Worm (Caenorhabditis elegans) whole organism, L2 larva: Measurements from ENCODE around the gene F23D12.7.

Experiments
- C34F6.9 ChIP-seq: fragments of 150-350 bp; optimal IDR thresholded peaks from 2 replicates; lab custom pipeline; 2014; ENCODE audit warnings: missing biosample characterization, missing genetic modification characterization
- F13H6.1 ChIP-seq: sonication (generic microtip); optimal IDR thresholded peaks from 2 replicates; lab custom pipeline; 2016; ENCODE audit warnings: missing genetic modification characterization, missing compliant biosample characterization
- R02D3.7 ChIP-seq: fragments of 150-350 bp; optimal IDR thresholded peaks from 2 replicates; lab custom pipeline; 2014; ENCODE audit warnings: missing biosample characterization, missing genetic modification characterization
- Y55F3AM.14 ChIP-seq: fragments of 200-800 bp; sonication (Bioruptor generic); optimal IDR thresholded peaks from 2 replicates; lab custom pipeline; 2018; ENCODE audit warnings: mild to moderate bottlenecking, missing genetic modification characterization, missing compliant biosample characterization
- ZK546.5 ChIP-seq: sonication (generic microtip); optimal IDR thresholded peaks from 2 replicates; lab custom pipeline; 2017; ENCODE audit warnings: missing biosample characterization, missing genetic modification characterization
- ama-1 ChIP-seq: fragments of 150-350 bp; optimal IDR thresholded peaks from 2 replicates; lab custom pipeline; 2018; ENCODE audit warnings: inconsistent platforms
- blmp-1 ChIP-seq: sonication (generic microtip); optimal IDR thresholded peaks from 2 replicates; lab custom pipeline; 2017; ENCODE audit warnings: missing genetic modification characterization, mild to moderate bottlenecking, missing compliant biosample characterization, antibody characterized with exemption, moderate library complexity; ENCODE audit not compliant: insufficient read depth
- ceh-16 ChIP-seq: fragments of 150-350 bp; optimal IDR thresholded peaks from 2 replicates; lab custom pipeline; 2014; ENCODE audit warnings: missing biosample characterization, missing genetic modification characterization
- ceh-82 ChIP-seq: fragments of 150-350 bp; optimal IDR thresholded peaks from 2 replicates; lab custom pipeline; 2014; ENCODE audit warnings: missing biosample characterization, missing genetic modification characterization
- crh-2 ChIP-seq: sonication (generic microtip); optimal IDR thresholded peaks from 2 replicates; lab custom pipeline; 2017; ENCODE audit warnings: missing biosample characterization, missing genetic modification characterization
- dmd-4 ChIP-seq: sonication (generic microtip); optimal IDR thresholded peaks from 2 replicates; lab custom pipeline; 2017; ENCODE audit warnings: missing biosample characterization, missing genetic modification characterization
- egl-27 ChIP-seq: sonication (generic microtip); optimal IDR thresholded peaks from 3 replicates; lab custom pipeline; 2017; ENCODE audit warnings: missing biosample characterization, missing genetic modification reagents, missing genetic modification characterization
- fos-1 ChIP-seq: fragments of 150-350 bp; optimal IDR thresholded peaks from 2 replicates; lab custom pipeline; 2014; ENCODE audit warnings: missing biosample characterization, missing genetic modification characterization
- gmeb-1 ChIP-seq: fragments of 150-350 bp; optimal IDR thresholded peaks from 2 replicates; lab custom pipeline; 2014; ENCODE audit warnings: missing biosample characterization, missing genetic modification characterization
- lin-13 ChIP-seq: fragments of 150-350 bp; optimal IDR thresholded peaks from 2 replicates; lab custom pipeline; 2014; ENCODE audit warnings: missing biosample characterization, missing genetic modification reagents, missing genetic modification characterization
- lin-39 ChIP-seq: fragments of 150-350 bp; optimal IDR thresholded peaks from 2 replicates; lab custom pipeline; 2014; ENCODE audit warnings: missing biosample characterization, missing genetic modification reagents, missing genetic modification characterization
- lsy-2 ChIP-seq, 2 experiments: fragments of 150-350 bp in 1 of 2; sonication (generic microtip) in 1 of 2; optimal IDR thresholded peaks; 2 replicates each; lab custom pipeline; 2014 to 2017; ENCODE audit warnings: missing biosample characterization in 2 of 2, missing genetic modification characterization in 2 of 2
- mab-5 ChIP-seq: fragments of 150-350 bp; optimal IDR thresholded peaks from 2 replicates; lab custom pipeline; 2014; ENCODE audit warnings: missing biosample characterization, missing genetic modification characterization
- mdl-1 ChIP-seq, 2 experiments: fragments of 150-350 bp in 1 of 2; sonication (generic microtip) in 1 of 2; optimal IDR thresholded peaks; 2 replicates each; lab custom pipeline; 2017; ENCODE audit warnings: missing biosample characterization in 2 of 2, missing genetic modification characterization in 2 of 2
- nhr-11 ChIP-seq: fragments of 150-350 bp; optimal IDR thresholded peaks from 2 replicates; lab custom pipeline; 2014; ENCODE audit warnings: missing biosample characterization, missing genetic modification characterization
- nhr-129 ChIP-seq: fragments of 150-350 bp; optimal IDR thresholded peaks from 2 replicates; lab custom pipeline; 2014; ENCODE audit warnings: missing biosample characterization, missing genetic modification characterization
- nhr-21 ChIP-seq: fragments of 150-350 bp; optimal IDR thresholded peaks from 2 replicates; lab custom pipeline; 2014; ENCODE audit warnings: missing biosample characterization, missing genetic modification characterization
- nhr-237 ChIP-seq: fragments of 150-350 bp; optimal IDR thresholded peaks from 2 replicates; lab custom pipeline; 2014; ENCODE audit warnings: missing biosample characterization, missing genetic modification characterization
- nhr-25 ChIP-seq: fragments of 150-350 bp; sonication (generic microtip); optimal IDR thresholded peaks from 3 replicates; lab custom pipeline; 2014; ENCODE audit warnings: missing biosample characterization, missing genetic modification characterization
- nhr-6 ChIP-seq: fragments of 150-350 bp; optimal IDR thresholded peaks from 2 replicates; lab custom pipeline; 2014; ENCODE audit warnings: missing biosample characterization, missing genetic modification characterization
- nhr-77 ChIP-seq: fragments of 150-350 bp; optimal IDR thresholded peaks from 2 replicates; lab custom pipeline; 2014; ENCODE audit warnings: missing biosample characterization, missing genetic modification characterization
- sem-4 ChIP-seq: fragments of 150-350 bp; optimal IDR thresholded peaks from 2 replicates; lab custom pipeline; 2014; ENCODE audit warnings: missing biosample characterization, missing genetic modification reagents, missing genetic modification characterization
- skn-1 ChIP-seq: sonication (generic microtip); optimal IDR thresholded peaks from 2 replicates; lab custom pipeline; 2017; ENCODE audit warnings: missing biosample characterization, missing genetic modification characterization
- sma-3 ChIP-seq: sonication (generic microtip); optimal IDR thresholded peaks from 2 replicates; lab custom pipeline; 2016; ENCODE audit warnings: missing genetic modification reagents, missing genetic modification characterization, missing compliant biosample characterization
- sma-9 ChIP-seq, 2 experiments: fragments of 150-350 bp in 1 of 2; sonication (generic microtip) in 1 of 2; optimal IDR thresholded peaks; 2 replicates each; lab custom pipeline; 2014 to 2016; ENCODE audit warnings: missing genetic modification characterization in 2 of 2, mild to moderate bottlenecking in 1 of 2, missing biosample characterization in 1 of 2, missing compliant biosample characterization in 1 of 2, missing genetic modification reagents in 1 of 2, moderate library complexity in 1 of 2
- snpc-4 ChIP-seq: fragments of 150-350 bp; optimal IDR thresholded peaks from 2 replicates; lab custom pipeline; 2014; ENCODE audit warnings: missing biosample characterization, missing genetic modification characterization
- unc-39 ChIP-seq: fragments of 150-350 bp; optimal IDR thresholded peaks from 2 replicates; lab custom pipeline; 2014; ENCODE audit warnings: missing biosample characterization, missing genetic modification characterization
- unc-55 ChIP-seq: fragments of 150-350 bp; sonication (generic microtip); optimal IDR thresholded peaks from 3 replicates; lab custom pipeline; 2014; ENCODE audit warnings: missing biosample characterization, missing genetic modification reagents, missing genetic modification characterization
- zag-1 ChIP-seq: fragments of 150-350 bp; optimal IDR thresholded peaks from 2 replicates; lab custom pipeline; 2014; ENCODE audit warnings: missing biosample characterization, missing genetic modification characterization
- ztf-4 ChIP-seq: fragments of 150-350 bp; optimal IDR thresholded peaks from 2 replicates; lab custom pipeline; 2014; ENCODE audit warnings: missing biosample characterization, missing genetic modification characterization

The F23D12.7 gene

DNA sequence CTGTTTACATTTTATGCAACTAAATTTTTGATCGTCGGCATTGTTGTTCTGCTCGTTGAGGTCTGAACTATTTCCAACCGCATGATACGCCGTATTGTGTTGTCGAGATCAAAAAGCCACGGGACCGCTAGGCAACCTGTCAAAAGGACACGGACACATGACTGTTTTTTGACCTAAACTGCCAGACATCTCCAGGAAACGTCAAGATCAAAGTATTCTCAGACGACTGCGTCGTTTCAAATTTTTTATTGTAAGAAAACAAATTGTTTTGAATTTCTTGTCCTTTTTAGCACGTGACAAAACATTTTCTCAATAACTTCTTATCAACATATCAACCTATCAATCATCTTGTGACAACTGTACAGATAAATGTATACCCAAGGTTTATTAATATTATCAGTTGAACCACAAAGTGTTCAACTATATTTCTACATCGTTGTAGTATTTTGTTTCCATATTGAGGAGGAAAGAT lies 48.5 kb upstream of the F23D12.7 start:
- TF ChIP-seq dmd-4 (tag; lab: Kevin White, UChicago) (no peak), nhr-21 (tag; lab: Kevin White, UChicago) (peak; percentile 75), unc-39 (tag; lab: Kevin White, UChicago) (no peak), F13H6.1 (tag; lab: Kevin White, UChicago) (peak; percentile 48), ZK546.5 (tag; lab: Kevin White, UChicago) (no peak), ama-1 (peak; percentile 20), gmeb-1 (tag; lab: Kevin White, UChicago) (peak; percentile 46), R02D3.7 (tag; lab: Kevin White, UChicago) (no peak), sma-9 (GFP tag; optimal IDR thresholded peaks at IDR 0.05; lab: Kevin White, UChicago) (peak; percentile 77), sma-9 (tag; optimal IDR thresholded peaks at IDR 0.05; lab: Kevin White, UChicago) (no peak), unc-55 (GFP tag; lab: Kevin White, UChicago) (no peak), Y55F3AM.14 (GFP tag; lab: Kevin White, UChicago) (no peak), mab-5 (peak; percentile 46), zag-1 (no peak), nhr-129 (tag; lab: Kevin White, UChicago) (peak; percentile 81), nhr-25 (peak; percentile 84), lsy-2 (tag; optimal IDR thresholded peaks at IDR 0.05; lab: Kevin White, UChicago) (peak in 1 of 2 experiments; percentile 52), sem-4 (tag; lab: Kevin White, UChicago) (no peak), snpc-4 (tag; lab: Kevin White, UChicago) (no peak), nhr-237 (tag; lab: Kevin White, UChicago) (no peak), fos-1 (tag; lab: Kevin White, UChicago) (peak; percentile 58), skn-1 (no peak), nhr-11 (no peak), ztf-4 (tag; lab: Kevin White, UChicago) (no peak), egl-27 (no peak), crh-2 (tag; lab: Kevin White, UChicago) (peak; percentile 78), lin-13 (GFP tag; lab: Kevin White, UChicago) (peak; percentile 56), ceh-82 (tag; lab: Kevin White, UChicago) (no peak), nhr-77 (tag; lab: Kevin White, UChicago) (no peak), nhr-6 (tag; lab: Kevin White, UChicago) (no peak), mdl-1 (tag; optimal IDR thresholded peaks at IDR 0.05; lab: Kevin White, UChicago) (no peak), blmp-1 (peak; percentile 68), C34F6.9 (tag; lab: Kevin White, UChicago) (peak; percentile 37), sma-3 (GFP tag; lab: Kevin White, UChicago) (peak; percentile 78)

DNA sequence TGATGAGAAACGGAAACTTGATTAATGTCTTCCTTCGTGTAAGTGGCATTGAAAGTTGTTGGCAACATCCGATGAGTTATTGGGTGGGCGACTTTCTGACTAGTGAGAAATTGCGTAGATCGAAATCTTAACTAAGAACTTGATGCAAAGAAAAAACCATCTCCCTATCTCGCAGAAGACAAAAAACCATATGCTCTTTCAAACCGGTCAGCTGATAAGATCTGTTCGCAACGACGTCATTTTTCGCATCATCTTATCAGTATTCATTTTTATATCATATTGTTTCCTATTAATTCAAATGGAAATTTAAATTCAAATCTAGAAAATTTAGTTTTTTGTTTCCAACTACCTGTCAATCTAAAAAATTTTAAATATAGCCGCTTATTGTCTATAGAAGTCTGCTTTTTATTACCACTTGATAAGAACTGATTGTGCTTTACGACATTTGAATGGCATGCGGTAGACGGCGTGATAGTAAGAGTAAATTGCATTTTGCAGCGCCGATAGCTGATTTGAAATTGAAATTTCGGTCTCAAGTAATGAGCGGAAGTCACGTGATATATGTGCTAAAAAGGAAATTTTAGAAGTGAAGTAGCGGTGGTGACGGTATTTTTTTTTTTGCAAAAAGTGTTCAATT lies 46.9 kb upstream of the F23D12.7 start:
- TF ChIP-seq fos-1 (tag; lab: Kevin White, UChicago) (peak; percentile 62), sma-9 (GFP tag; optimal IDR thresholded peaks at IDR 0.05; lab: Kevin White, UChicago) (peak; percentile 73), sma-9 (tag; optimal IDR thresholded peaks at IDR 0.05; lab: Kevin White, UChicago) (no peak), ceh-16 (tag; lab: Kevin White, UChicago) (peak; percentile 96), sma-3 (GFP tag; lab: Kevin White, UChicago) (peak; percentile 20), ztf-4 (tag; lab: Kevin White, UChicago) (no peak), nhr-129 (tag; lab: Kevin White, UChicago) (peak; percentile 32), blmp-1 (peak; percentile 71), gmeb-1 (tag; lab: Kevin White, UChicago) (peak; percentile 28), nhr-25 (peak; percentile 87), snpc-4 (tag; lab: Kevin White, UChicago) (no peak), ama-1 (no peak)

DNA sequence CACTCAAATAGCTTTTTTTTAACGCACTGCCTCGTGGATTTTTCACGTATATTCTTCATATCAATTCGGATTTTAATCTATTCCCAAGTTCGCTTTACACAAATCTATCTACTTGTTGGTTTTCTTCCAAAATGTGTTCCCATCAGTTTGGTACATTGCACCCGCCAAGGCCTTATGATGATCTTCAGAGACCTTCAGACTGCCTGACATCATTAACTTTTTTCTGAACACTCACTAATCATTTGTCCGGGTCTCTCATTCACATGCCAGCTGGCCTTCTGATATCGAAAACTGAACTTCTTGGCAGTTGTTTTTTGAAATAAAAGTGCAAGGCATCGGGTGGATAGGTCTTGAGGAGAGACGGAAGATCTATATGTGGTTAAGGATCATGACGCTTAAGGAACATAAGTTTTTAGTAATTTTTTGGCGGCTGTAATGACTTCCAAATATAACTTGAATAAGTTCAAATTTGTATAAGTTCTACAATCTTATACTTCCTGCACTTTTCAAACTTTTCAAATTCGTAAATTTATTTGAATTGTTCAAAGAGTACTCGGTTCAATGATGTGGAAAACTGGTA lies 46.3 kb upstream of the F23D12.7 start:
- TF ChIP-seq ceh-16 (tag; lab: Kevin White, UChicago) (no peak), sma-9 (GFP tag; optimal IDR thresholded peaks at IDR 0.05; lab: Kevin White, UChicago) (peak; percentile 57), sma-9 (tag; optimal IDR thresholded peaks at IDR 0.05; lab: Kevin White, UChicago) (no peak), lin-39 (no peak), sma-3 (GFP tag; lab: Kevin White, UChicago) (no peak), nhr-6 (tag; lab: Kevin White, UChicago) (no peak)
